Fruit fly (Drosophila melanogaster) whole organism, embryonic: ENCODE measurements around the gene Lsd-1.

Source experiments
- Ada2b ChIP-seq: fragments of 200-800 bp; sonication (Bioruptor generic); IDR thresholded peaks from 2 replicates; pipeline ENCODE4 v1.3.6; 2022; ENCODE audit warnings: missing biosample characterization, missing genetic modification characterization
- Asciz ChIP-seq: fragments of 200-800 bp; sonication (Bioruptor generic); optimal IDR thresholded peaks from 2 replicates; lab custom pipeline; 2017; ENCODE audit warnings: missing biosample characterization, mild to moderate bottlenecking, missing genetic modification characterization, missing genetic modification reagents
- CG10209 ChIP-seq: fragments of 200-800 bp; sonication (Bioruptor generic); optimal IDR thresholded peaks from 3 replicates; lab custom pipeline; 2017; ENCODE audit warnings: missing biosample characterization, mild to moderate bottlenecking, missing genetic modification characterization, missing genetic modification reagents
- CG10462 ChIP-seq: fragments of 200-800 bp; sonication (Bioruptor generic); optimal IDR thresholded peaks from 2 replicates; lab custom pipeline; 2016; ENCODE audit warnings: missing biosample characterization, missing genetic modification characterization
- CG10979 ChIP-seq: fragments of 200-800 bp; sonication (Bioruptor generic); optimal IDR thresholded peaks from 2 replicates; lab custom pipeline; 2018; ENCODE audit warnings: missing biosample characterization, mild to moderate bottlenecking, missing genetic modification characterization, moderate library complexity
- CG11085 ChIP-seq: fragments of 200-800 bp; sonication (Bioruptor generic); IDR thresholded peaks from 2 replicates; pipeline ENCODE4 v1.3.6; 2022; ENCODE audit warnings: missing biosample characterization, missing genetic modification characterization
- CG14050 ChIP-seq: fragments of 200-800 bp; sonication (Bioruptor generic); IDR thresholded peaks from 3 replicates; pipeline ENCODE4 v1.3.6; 2022; ENCODE audit warnings: missing biosample characterization, missing genetic modification characterization
- CG15269 ChIP-seq: fragments of 200-800 bp; sonication (Bioruptor generic); optimal IDR thresholded peaks from 2 replicates; lab custom pipeline; 2018; ENCODE audit warnings: missing biosample characterization, mild to moderate bottlenecking, missing genetic modification characterization, moderate library complexity
- CG17612 ChIP-seq: fragments of 200-800 bp; sonication (Bioruptor generic); IDR thresholded peaks from 2 replicates; pipeline ENCODE4 v1.3.6; 2022; ENCODE audit warnings: missing biosample characterization, missing genetic modification characterization
- CG2116 ChIP-seq: fragments of 200-800 bp; sonication (Bioruptor generic); optimal IDR thresholded peaks from 3 replicates; lab custom pipeline; 2018; ENCODE audit warnings: missing biosample characterization, mild to moderate bottlenecking, missing genetic modification characterization
- CG2120 ChIP-seq: fragments of 200-800 bp; sonication (Bioruptor generic); optimal IDR thresholded peaks from 3 replicates; lab custom pipeline; 2016; ENCODE audit warnings: missing biosample characterization, missing genetic modification characterization
- CG2199 ChIP-seq: fragments of 200-800 bp; sonication (Bioruptor generic); IDR thresholded peaks from 3 replicates; pipeline ENCODE4 v1.3.6; 2022; ENCODE audit warnings: missing biosample characterization, missing genetic modification characterization
- CG3163 ChIP-seq: fragments of 200-800 bp; sonication (Bioruptor generic); optimal IDR thresholded peaks from 3 replicates; lab custom pipeline; 2016; ENCODE audit warnings: missing biosample characterization, missing genetic modification characterization
- CG3847 ChIP-seq: fragments of 200-800 bp; sonication (Bioruptor generic); IDR thresholded peaks from 2 replicates; pipeline ENCODE4 v1.3.6; 2022; ENCODE audit warnings: missing biosample characterization, missing genetic modification characterization
- CG5245 ChIP-seq: fragments of 200-800 bp; sonication (Bioruptor generic); optimal IDR thresholded peaks from 3 replicates; lab custom pipeline; 2016; ENCODE audit warnings: missing biosample characterization, missing genetic modification characterization
- CG7786 ChIP-seq: fragments of 200-800 bp; sonication (Bioruptor generic); optimal IDR thresholded peaks from 2 replicates; lab custom pipeline; 2016; ENCODE audit warnings: missing biosample characterization, missing genetic modification characterization
- CG8388 ChIP-seq: fragments of 200-800 bp; sonication (Bioruptor generic); optimal IDR thresholded peaks from 2 replicates; lab custom pipeline; 2019; ENCODE audit warnings: missing biosample characterization, mild to moderate bottlenecking, missing genetic modification characterization, moderate library complexity
- CHES-1-like ChIP-seq: fragments of 200-800 bp; sonication (Bioruptor generic); optimal IDR thresholded peaks from 2 replicates; lab custom pipeline; 2016; ENCODE audit warnings: missing biosample characterization, missing genetic modification characterization
- Dip3 ChIP-seq: fragments of 200-800 bp; sonication (Bioruptor generic); optimal IDR thresholded peaks from 3 replicates; lab custom pipeline; 2016; ENCODE audit warnings: missing biosample characterization, missing genetic modification characterization
- Dll ChIP-seq: fragments of 200-800 bp; sonication (Bioruptor generic); IDR thresholded peaks from 4 replicates; pipeline ENCODE4 v1.3.6; 2022; ENCODE audit warnings: missing biosample characterization, missing genetic modification characterization; ENCODE audit not compliant: partially characterized antibody
- Gsc ChIP-seq: fragments of 200-800 bp; sonication (Bioruptor generic); IDR thresholded peaks from 2 replicates; pipeline ENCODE4 v1.3.6; 2022; ENCODE audit warnings: missing biosample characterization, missing genetic modification characterization
- H15 ChIP-seq: fragments of 200-800 bp; sonication (Bioruptor generic); IDR thresholded peaks from 3 replicates; pipeline ENCODE4 v1.3.6; 2022; ENCODE audit warnings: missing biosample characterization, missing genetic modification characterization
- Oli ChIP-seq: fragments of 200-800 bp; sonication (Bioruptor generic); optimal IDR thresholded peaks from 2 replicates; lab custom pipeline; 2018; ENCODE audit warnings: missing biosample characterization, mild to moderate bottlenecking, missing genetic modification characterization, moderate library complexity
- Spps ChIP-seq: fragments of 200-800 bp; sonication (Bioruptor generic); optimal IDR thresholded peaks from 2 replicates; lab custom pipeline; 2018; ENCODE audit warnings: missing biosample characterization, mild to moderate bottlenecking, missing genetic modification characterization
- Taf1 ChIP-seq: fragments of 200-800 bp; sonication (Bioruptor generic); IDR thresholded peaks from 2 replicates; pipeline ENCODE4 v1.3.6; 2022; ENCODE audit warnings: missing biosample characterization, missing genetic modification characterization
- ash1 ChIP-seq: fragments of 200-800 bp; sonication (Bioruptor generic); optimal IDR thresholded peaks from 2 replicates; lab custom pipeline; 2018; ENCODE audit warnings: missing biosample characterization, mild to moderate bottlenecking, missing genetic modification characterization
- dm ChIP-seq: fragments of 200-800 bp; sonication (Bioruptor generic); optimal IDR thresholded peaks from 3 replicates; lab custom pipeline; 2016; ENCODE audit warnings: missing biosample characterization, missing genetic modification characterization
- inv ChIP-seq: fragments of 200-800 bp; sonication (Bioruptor generic); IDR thresholded peaks from 2 replicates; pipeline ENCODE4 v1.3.6; 2022; ENCODE audit warnings: missing biosample characterization, missing genetic modification characterization; ENCODE audit not compliant: partially characterized antibody
- lilli ChIP-seq: fragments of 200-800 bp; sonication (Bioruptor generic); optimal IDR thresholded peaks from 3 replicates; lab custom pipeline; 2016; ENCODE audit warnings: missing biosample characterization, missing genetic modification characterization
- maf-S ChIP-seq: fragments of 200-800 bp; sonication (Bioruptor generic); optimal IDR thresholded peaks from 2 replicates; lab custom pipeline; 2016; ENCODE audit warnings: missing biosample characterization, missing genetic modification characterization
- nom ChIP-seq: fragments of 200-800 bp; sonication (Bioruptor generic); optimal IDR thresholded peaks from 2 replicates; lab custom pipeline; 2017; ENCODE audit warnings: missing biosample characterization, missing genetic modification characterization, mild to moderate bottlenecking, moderate library complexity, missing genetic modification reagents
- odd ChIP-seq: fragments of 200-800 bp; sonication (Bioruptor generic); optimal IDR thresholded peaks from 2 replicates; lab custom pipeline; 2017; ENCODE audit warnings: missing biosample characterization, mild to moderate bottlenecking, missing genetic modification characterization
- onecut ChIP-seq: fragments of 200-800 bp; sonication (Bioruptor generic); IDR thresholded peaks from 2 replicates; pipeline ENCODE4 v1.3.6; 2022; ENCODE audit warnings: missing biosample characterization, missing genetic modification characterization
- peb ChIP-seq: fragments of 200-800 bp; sonication (Bioruptor generic); IDR thresholded peaks from 2 replicates; pipeline ENCODE4 v1.3.6; 2022; ENCODE audit warnings: missing biosample characterization, missing genetic modification characterization
- repo ChIP-seq: fragments of 200-800 bp; sonication (Bioruptor generic); optimal IDR thresholded peaks from 2 replicates; lab custom pipeline; 2016; ENCODE audit warnings: missing biosample characterization, missing genetic modification characterization
- salm ChIP-seq: fragments of 200-800 bp; sonication (Bioruptor generic); optimal IDR thresholded peaks from 2 replicates; lab custom pipeline; 2018; ENCODE audit warnings: missing biosample characterization, mild to moderate bottlenecking, missing genetic modification characterization
- schlank ChIP-seq: fragments of 200-800 bp; sonication (Bioruptor generic); optimal IDR thresholded peaks from 2 replicates; lab custom pipeline; 2018; ENCODE audit warnings: missing biosample characterization, mild to moderate bottlenecking, missing genetic modification characterization
- sug ChIP-seq: fragments of 200-800 bp; optimal IDR thresholded peaks from 2 replicates; lab custom pipeline; 2019; ENCODE audit warnings: missing biosample characterization, mild to moderate bottlenecking, missing genetic modification characterization, moderate library complexity
- tap ChIP-seq: fragments of 200-800 bp; optimal IDR thresholded peaks from 3 replicates; lab custom pipeline; 2019; ENCODE audit warnings: missing biosample characterization, mild to moderate bottlenecking, missing genetic modification characterization, moderate library complexity
- trh ChIP-seq: fragments of 200-800 bp; sonication (Bioruptor generic); optimal IDR thresholded peaks from 2 replicates; lab custom pipeline; 2016; ENCODE audit warnings: missing biosample characterization, missing genetic modification characterization

Gene Lsd-1

DNA sequence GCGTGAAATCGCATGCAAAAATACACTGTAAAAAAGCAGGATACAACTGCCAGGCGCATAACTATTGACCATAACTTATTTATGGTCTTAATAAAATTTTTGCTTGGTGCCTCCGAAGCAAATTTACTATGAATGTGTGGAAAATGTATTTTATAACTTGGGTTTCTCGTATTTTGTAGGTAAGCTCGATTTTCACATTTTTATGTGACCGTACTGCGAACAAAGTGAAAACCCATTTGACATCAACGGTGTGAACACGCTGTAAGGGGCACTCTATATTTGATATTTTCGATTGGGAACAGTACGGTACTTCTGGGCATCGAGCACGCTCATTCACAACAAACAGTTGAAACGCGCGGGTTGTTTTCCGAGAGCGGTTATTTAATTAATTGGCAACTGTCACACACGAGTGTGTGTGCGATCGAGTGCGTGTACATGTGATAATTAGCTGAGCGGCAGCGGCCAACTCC lies 17.8 kb downstream of the Lsd-1 start, which contains the start of the genes Nup98-96 and mbc (continued):
- TF ChIP-seq lilli (GFP tag; lab: Kevin White, UChicago) (peak; percentile 94), inv (GFP tag; lab: Robert Waterston, UW) (no peak), CG17612 (GFP tag; lab: Robert Waterston, UW) (no peak), repo (GFP tag; lab: Kevin White, UChicago) (peak; percentile 81), tap (peak; percentile 19), sug (tag; lab: Kevin White, UChicago) (peak; percentile 88), CG10462 (GFP tag; lab: Kevin White, UChicago) (peak; percentile 80), Taf1 (GFP tag; lab: Robert Waterston, UW) (peak; percentile 73), schlank (tag; lab: Kevin White, UChicago) (peak; percentile 53), dm (GFP tag; lab: Kevin White, UChicago) (peak; percentile 95), Spps (tag; lab: Kevin White, UChicago) (peak; percentile 61), CG3847 (peak; percentile 91), CG2116 (GFP tag; lab: Kevin White, UChicago) (peak; percentile 63), Ada2b (GFP tag; lab: Robert Waterston, UW) (peak; percentile 78), CG11085 (GFP tag; lab: Robert Waterston, UW) (peak; percentile 76), ash1 (GFP tag; lab: Kevin White, UChicago) (peak; percentile 8), CG2120 (GFP tag; lab: Kevin White, UChicago) (peak; percentile 94), CG14050 (GFP tag; lab: Robert Waterston, UW) (peak; percentile 71; the same call in 2 of the 3 replicates), CG7786 (GFP tag; lab: Kevin White, UChicago) (peak; percentile 92), H15 (GFP tag; lab: Robert Waterston, UW) (peak; percentile 81), CG10979 (tag; lab: Kevin White, UChicago) (peak; percentile 71), trh (peak; percentile 80), CHES-1-like (peak; percentile 94), CG10209 (peak; percentile 84), Dip3 (peak; percentile 93), Asciz (GFP tag; lab: Kevin White, UChicago) (peak; percentile 44), CG5245 (GFP tag; lab: Kevin White, UChicago) (peak; percentile 63), onecut (GFP tag; lab: Robert Waterston, UW) (peak; percentile 66), CG3163 (GFP tag; lab: Kevin White, UChicago) (peak; percentile 81), Dll (GFP tag; lab: Robert Waterston, UW) (0 out of 4 replicates have a peak, but pooled peaks have one; percentile 40), odd (GFP tag; lab: Kevin White, UChicago) (peak; percentile 47), maf-S (GFP tag; lab: Kevin White, UChicago) (peak; percentile 90), Oli (tag; lab: Kevin White, UChicago) (peak; percentile 82), CG8388 (GFP tag; lab: Kevin White, UChicago) (peak; percentile 60), salm (peak; percentile 63), CG2199 (GFP tag; lab: Robert Waterston, UW) (no peak; the same call in 2 of the 3 replicates), peb (GFP tag; lab: Robert Waterston, UW) (peak; percentile 71), nom (GFP tag; lab: Kevin White, UChicago) (peak; percentile 75), Gsc (GFP tag; lab: Robert Waterston, UW) (peak; percentile 62; the same call in 1 of the 2 replicates), CG15269 (peak; percentile 81)
